Worm (Caenorhabditis elegans): ENCODE data around the gene pbo-5.

DNA sequence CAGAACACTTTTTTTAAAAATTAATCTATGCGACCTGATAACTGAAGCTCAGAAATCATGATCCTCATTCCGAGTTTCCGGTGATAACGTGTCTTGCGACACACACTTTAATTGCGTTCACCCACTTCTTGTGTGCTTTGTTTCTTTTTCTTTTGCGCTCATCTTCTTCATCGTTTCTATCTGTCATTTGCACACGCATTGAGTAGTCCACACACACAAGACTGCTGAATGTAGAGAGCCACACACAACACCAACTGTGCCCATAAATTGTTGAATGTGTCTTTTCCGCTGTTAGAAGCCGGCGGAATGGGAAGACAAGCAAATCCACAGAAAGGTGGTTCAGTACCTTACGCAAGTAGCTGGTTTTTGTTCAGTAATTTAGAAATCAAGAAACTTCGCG lies 5.1 kb downstream of the pbo-5 start:
- TF ChIP-seq unc-62 (GFP tag; optimal IDR thresholded peaks at IDR 0.05): no peak
- no peak for TF ChIP-seq nhr-28 (tag; optimal IDR thresholded peaks at IDR 0.05)
- TF ChIP-seq sup-37 (GFP tag; optimal IDR thresholded peaks at IDR 0.05): no peak
- TF ChIP-seq egl-27 (tag; optimal IDR thresholded peaks at IDR 0.05): no peak
